Fruit fly (Drosophila melanogaster) whole organism, pupa: ENCODE data around the gene Lasp.

Experiments used
- CG10348 ChIP-seq: fragments of 200-800 bp; sonication (Bioruptor generic); IDR thresholded peaks from 2 replicates; pipeline ENCODE4 v1.3.6; 2022; ENCODE audit warnings: missing biosample characterization, missing genetic modification characterization
- CG12605 ChIP-seq: fragments of 200-800 bp; sonication (Bioruptor generic); IDR thresholded peaks from 2 replicates; pipeline ENCODE4 v1.3.6; 2022; ENCODE audit warnings: missing biosample characterization, missing genetic modification characterization
- CG13204 ChIP-seq: fragments of 200-800 bp; sonication (Bioruptor generic); optimal IDR thresholded peaks from 2 replicates; lab custom pipeline; 2018; ENCODE audit warnings: missing biosample characterization, mild to moderate bottlenecking, missing genetic modification characterization, moderate library complexity
- CG14655 ChIP-seq: fragments of 200-800 bp; sonication (Bioruptor generic); optimal IDR thresholded peaks from 3 replicates; lab custom pipeline; 2017; ENCODE audit warnings: mild to moderate bottlenecking, missing biosample characterization, missing genetic modification reagents, missing genetic modification characterization
- CG15710 ChIP-seq: fragments of 200-800 bp; sonication (Bioruptor generic); optimal IDR thresholded peaks from 2 replicates; lab custom pipeline; 2018; ENCODE audit warnings: missing biosample characterization, mild to moderate bottlenecking, missing genetic modification characterization, moderate library complexity
- CG17806 ChIP-seq: fragments of 200-800 bp; sonication (Bioruptor generic); optimal IDR thresholded peaks from 2 replicates; lab custom pipeline; 2018; ENCODE audit warnings: missing biosample characterization, mild to moderate bottlenecking, missing genetic modification characterization, moderate library complexity
- CG32121 ChIP-seq: fragments of 200-800 bp; sonication (Bioruptor generic); IDR thresholded peaks from 2 replicates; pipeline ENCODE4 v1.3.6; 2022; ENCODE audit warnings: missing biosample characterization, missing genetic modification characterization
- CG34367 ChIP-seq: fragments of 200-800 bp; sonication (Bioruptor generic); optimal IDR thresholded peaks from 2 replicates; lab custom pipeline; 2018; ENCODE audit warnings: missing biosample characterization, mild to moderate bottlenecking, missing genetic modification characterization
- CG4496 ChIP-seq: fragments of 200-800 bp; sonication (Bioruptor generic); IDR thresholded peaks from 3 replicates; pipeline ENCODE4 v1.3.6; 2022; ENCODE audit warnings: missing biosample characterization, missing genetic modification characterization
- CG8159 ChIP-seq: fragments of 200-800 bp; sonication (Bioruptor generic); optimal IDR thresholded peaks from 3 replicates; lab custom pipeline; 2018; ENCODE audit warnings: missing biosample characterization, mild to moderate bottlenecking, missing genetic modification characterization, moderate library complexity
- CG8301 ChIP-seq: fragments of 200-800 bp; sonication (Bioruptor generic); optimal IDR thresholded peaks from 2 replicates; lab custom pipeline; 2018; ENCODE audit warnings: missing biosample characterization, mild to moderate bottlenecking, missing genetic modification characterization
- CG9948 ChIP-seq: fragments of 200-800 bp; sonication (Bioruptor generic); optimal IDR thresholded peaks from 2 replicates; lab custom pipeline; 2018; ENCODE audit warnings: missing biosample characterization, mild to moderate bottlenecking, missing genetic modification characterization, moderate library complexity
- D1 ChIP-seq: fragments of 200-800 bp; sonication (Bioruptor generic); optimal IDR thresholded peaks from 2 replicates; lab custom pipeline; 2018; ENCODE audit warnings: missing biosample characterization, mild to moderate bottlenecking, missing genetic modification characterization, moderate library complexity
- EcR ChIP-seq: fragments of 200-800 bp; sonication (Bioruptor generic); optimal IDR thresholded peaks from 3 replicates; lab custom pipeline; 2019; ENCODE audit warnings: missing biosample characterization, missing genetic modification characterization, mild to moderate bottlenecking, moderate library complexity, missing genetic modification reagents
- Ets98B ChIP-seq: fragments of 200-800 bp; sonication (Bioruptor generic); IDR thresholded peaks from 2 replicates; pipeline ENCODE4 v1.3.6; 2022; ENCODE audit warnings: missing biosample characterization, missing genetic modification characterization
- Pif1A ChIP-seq: fragments of 200-800 bp; sonication (Bioruptor generic); optimal IDR thresholded peaks from 3 replicates; lab custom pipeline; 2016; ENCODE audit warnings: missing biosample characterization, missing genetic modification characterization
- Pif1B ChIP-seq: fragments of 200-800 bp; sonication (Bioruptor generic); optimal IDR thresholded peaks from 3 replicates; lab custom pipeline; 2016; ENCODE audit warnings: missing biosample characterization, missing genetic modification characterization
- Snoo ChIP-seq: fragments of 200-800 bp; sonication (Bioruptor generic); optimal IDR thresholded peaks from 3 replicates; lab custom pipeline; 2017; ENCODE audit warnings: missing biosample characterization, mild to moderate bottlenecking, missing genetic modification characterization, inconsistent platforms
- fd96Ca ChIP-seq: fragments of 200-800 bp; sonication (Bioruptor generic); IDR thresholded peaks from 3 replicates; pipeline ENCODE4 v1.3.6; 2022; ENCODE audit warnings: missing biosample characterization, missing genetic modification characterization
- gl ChIP-seq: fragments of 200-800 bp; sonication (Bioruptor generic); optimal IDR thresholded peaks from 2 replicates; lab custom pipeline; 2018; ENCODE audit warnings: missing biosample characterization, mild to moderate bottlenecking, missing genetic modification characterization
- rn ChIP-seq: fragments of 200-800 bp; sonication (Bioruptor generic); IDR thresholded peaks from 2 replicates; pipeline ENCODE4 v1.3.6; 2022; ENCODE audit warnings: missing biosample characterization, missing genetic modification characterization

The Lasp gene

dm6 chr3L:16727939-16728635, 16.6 kb upstream of the Lasp start, which contains the start of gene PGRP-SB1:
Gene PGRP-SB1 (minus strand): TSS chr3L:16727989.
- TF ChIP-seq CG4496 (no peak), CG15710 (tag; lab: Kevin White, UChicago) (no peak), CG14655 (GFP tag; lab: Kevin White, UChicago) (no peak), D1 (no peak), EcR (GFP tag; lab: Kevin White, UChicago) (no peak), Pif1A (GFP tag; lab: Kevin White, UChicago) (no peak), gl (no peak), CG12605 (no peak), rn (GFP tag; lab: Robert Waterston, UW) (no peak), CG13204 (GFP tag; lab: Kevin White, UChicago) (no peak), Snoo (tag; lab: Kevin White, UChicago) (no peak), CG8301 (tag; lab: Kevin White, UChicago) (no peak), CG34367 (tag; lab: Kevin White, UChicago) (no peak), CG8159 (no peak), CG9948 (no peak), fd96Ca (GFP tag; lab: Robert Waterston, UW) (no peak), Ets98B (GFP tag; lab: Robert Waterston, UW) (no peak), CG17806 (tag; lab: Kevin White, UChicago) (no peak), Pif1B (GFP tag; lab: Kevin White, UChicago) (no peak)

- TF ChIP-seq CG8159 (no peak), CG4496 (no peak), CG17806 (tag; lab: Kevin White, UChicago) (no peak), Snoo (tag; lab: Kevin White, UChicago) (no peak), CG9948 (no peak), D1 (no peak), rn (GFP tag; lab: Robert Waterston, UW) (no peak), Pif1B (GFP tag; lab: Kevin White, UChicago) (no peak), gl (no peak)
Observed at dm6 chr3L:16726069-16726591, 14.7 kb upstream of the Lasp start, which contains the start of the genes CG13026 and PGRP-SB2. Gene CG13026 (minus strand): TSS chr3L:16726169. Gene PGRP-SB2 (plus strand): TSS chr3L:16726541.

dm6 chr3L:16724561-16724960, 13.1 kb upstream of the Lasp start, which contains the start of gene CG13031:
Gene CG13031 (plus strand): TSS chr3L:16724861.
- no peak for TF ChIP-seq Ets98B (GFP tag; lab: Robert Waterston, UW)
- TF ChIP-seq gl = no peak
- TF ChIP-seq rn (GFP tag; lab: Robert Waterston, UW) = no peak
- TF ChIP-seq, all 21 proteins: peak for 0

- TF ChIP-seq CG12605 = no peak
- TF ChIP-seq CG4496 = 0 out of 3 replicates have a peak, but pooled peaks have one; percentile 37
- TF ChIP-seq Pif1B (GFP tag; lab: Kevin White, UChicago) = no peak
- no peak for TF ChIP-seq D1
- TF ChIP-seq CG13204 (GFP tag; lab: Kevin White, UChicago) = no peak
- TF ChIP-seq CG34367 (tag; lab: Kevin White, UChicago) = no peak
- no peak for TF ChIP-seq fd96Ca (GFP tag; lab: Robert Waterston, UW)
- TF ChIP-seq CG9948 = no peak
- TF ChIP-seq Ets98B (GFP tag; lab: Robert Waterston, UW) = peak; percentile 22; the same call in 1 of the 2 replicates
- TF ChIP-seq, all 21 proteins: peak for 2
Observed at dm6 chr3L:16714193-16714538, 2.7 kb upstream of the Lasp start.

dm6 chr3L:16713446-16714192, 2.1 kb upstream of the Lasp start:
- no peak for TF ChIP-seq CG13204 (GFP tag; lab: Kevin White, UChicago)

- TF ChIP-seq fd96Ca (GFP tag; lab: Robert Waterston, UW) = no peak
- TF ChIP-seq CG17806 (tag; lab: Kevin White, UChicago) = no peak
Observed at dm6 chr3L:16712371-16712770, 894 bp upstream of the Lasp start.

- peak; percentile 60 for TF ChIP-seq Pif1A (GFP tag; lab: Kevin White, UChicago)
- peak; percentile 69 for TF ChIP-seq CG15710 (tag; lab: Kevin White, UChicago)
- TF ChIP-seq CG13204 (GFP tag; lab: Kevin White, UChicago) = no peak
- TF ChIP-seq EcR (GFP tag; lab: Kevin White, UChicago) = peak; percentile 45
- no peak for TF ChIP-seq D1
- TF ChIP-seq CG14655 (GFP tag; lab: Kevin White, UChicago) = peak; percentile 83
- peak; percentile 56; the same call in 1 of the 2 replicates for TF ChIP-seq rn (GFP tag; lab: Robert Waterston, UW)
- TF ChIP-seq CG8159 = peak; percentile 84
- TF ChIP-seq CG9948 = peak; percentile 54
- peak; percentile 58 for TF ChIP-seq CG8301 (tag; lab: Kevin White, UChicago)
- TF ChIP-seq CG17806 (tag; lab: Kevin White, UChicago) = peak; percentile 73
- TF ChIP-seq CG34367 (tag; lab: Kevin White, UChicago) = peak; percentile 26
- TF ChIP-seq CG32121 (GFP tag; lab: Robert Waterston, UW) = peak; percentile 72
- peak; percentile 51 for TF ChIP-seq Ets98B (GFP tag; lab: Robert Waterston, UW)
- no peak; the same call in 1 of the 2 replicates for TF ChIP-seq CG10348 (GFP tag; lab: Robert Waterston, UW)
- TF ChIP-seq gl = no peak
- peak; percentile 51 for TF ChIP-seq Pif1B (GFP tag; lab: Kevin White, UChicago)
- peak; percentile 63; the same call in 2 of the 3 replicates for TF ChIP-seq fd96Ca (GFP tag; lab: Robert Waterston, UW)
- TF ChIP-seq Snoo (tag; lab: Kevin White, UChicago) = peak; percentile 6
- no peak for TF ChIP-seq CG12605
- peak; percentile 65 for TF ChIP-seq CG4496
Observed at dm6 chr3L:16710258-16711020, 1.0 kb downstream of the Lasp start.
